Fruit fly (Drosophila melanogaster): ENCODE data around the gene MICU1.

MICU1 gene

DNA sequence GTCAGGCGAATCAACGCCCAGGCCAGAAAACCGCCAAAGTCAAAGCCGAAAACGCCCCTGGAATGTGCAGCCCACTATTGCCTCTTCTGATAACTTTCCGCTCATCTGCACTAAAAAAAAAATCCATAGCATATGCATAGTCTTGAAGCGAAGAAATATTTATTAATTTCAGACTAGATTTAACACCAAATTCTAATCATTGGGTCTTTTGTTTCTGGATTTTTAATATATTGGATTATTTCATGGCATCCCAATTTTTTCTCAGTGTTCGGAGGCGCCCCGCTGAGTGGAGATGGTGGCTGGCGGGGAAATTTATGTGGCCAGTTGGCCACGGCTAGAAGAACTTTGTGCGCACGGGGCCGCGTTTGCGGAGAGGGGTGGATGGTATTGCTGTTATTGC lies 47.0 kb upstream of the MICU1 start (continued):
- peak; percentile 63 for TF ChIP-seq Lpt (GFP tag; optimal IDR thresholded peaks at IDR 0.05)
- peak; percentile 45 for TF ChIP-seq Ets96B (tag; optimal IDR thresholded peaks at IDR 0.05)
- TF ChIP-seq CG8319 (GFP tag; optimal IDR thresholded peaks at IDR 0.05) = no peak
- no peak for TF ChIP-seq Eip93F (GFP tag; optimal IDR thresholded peaks at IDR 0.05)
- TF ChIP-seq CG10669 (GFP tag; optimal IDR thresholded peaks at IDR 0.05) = peak; percentile 41
- TF ChIP-seq OdsH (GFP tag; optimal IDR thresholded peaks at IDR 0.05) = peak; percentile 72
- TF ChIP-seq Smox (GFP tag; optimal IDR thresholded peaks at IDR 0.05) = no peak
- TF ChIP-seq CG4318 (GFP tag; optimal IDR thresholded peaks at IDR 0.05) = peak; percentile 61
- TF ChIP-seq Sox14 (GFP tag; optimal IDR thresholded peaks at IDR 0.05) = peak; percentile 58
- TF ChIP-seq CG11902 (GFP tag; optimal IDR thresholded peaks at IDR 0.05) = no peak
- TF ChIP-seq CG15336 (GFP tag; IDR thresholded peaks at IDR 0.05) = peak; percentile 72
- peak; percentile 16 for TF ChIP-seq topi (GFP tag; optimal IDR thresholded peaks at IDR 0.05)
- peak; percentile 27 for TF ChIP-seq CG34406 (GFP tag; optimal IDR thresholded peaks at IDR 0.05)
- TF ChIP-seq acj6 (GFP tag; optimal IDR thresholded peaks at IDR 0.05) = peak; percentile 35
- TF ChIP-seq svp (GFP tag) = peak; percentile 19
- peak; percentile 72 for TF ChIP-seq CG8119 (GFP tag; IDR thresholded peaks at IDR 0.05)
- peak; percentile 19 for TF ChIP-seq CG6792 (GFP tag; optimal IDR thresholded peaks at IDR 0.05)
- TF ChIP-seq CG32006 (GFP tag; optimal IDR thresholded peaks at IDR 0.05) = peak; percentile 87
- TF ChIP-seq Eip78C (GFP tag) = peak; percentile 76
- TF ChIP-seq CG7368 (GFP tag; optimal IDR thresholded peaks at IDR 0.05) = peak; percentile 27

dm6 chr2L:7136667-7137066 lies 45.4 kb upstream of the MICU1 start:
- TF ChIP-seq eg (GFP tag; IDR thresholded peaks at IDR 0.05) = no peak
- TF ChIP-seq fkh (GFP tag; optimal IDR thresholded peaks at IDR 0.05) = peak; percentile 61

DNA sequence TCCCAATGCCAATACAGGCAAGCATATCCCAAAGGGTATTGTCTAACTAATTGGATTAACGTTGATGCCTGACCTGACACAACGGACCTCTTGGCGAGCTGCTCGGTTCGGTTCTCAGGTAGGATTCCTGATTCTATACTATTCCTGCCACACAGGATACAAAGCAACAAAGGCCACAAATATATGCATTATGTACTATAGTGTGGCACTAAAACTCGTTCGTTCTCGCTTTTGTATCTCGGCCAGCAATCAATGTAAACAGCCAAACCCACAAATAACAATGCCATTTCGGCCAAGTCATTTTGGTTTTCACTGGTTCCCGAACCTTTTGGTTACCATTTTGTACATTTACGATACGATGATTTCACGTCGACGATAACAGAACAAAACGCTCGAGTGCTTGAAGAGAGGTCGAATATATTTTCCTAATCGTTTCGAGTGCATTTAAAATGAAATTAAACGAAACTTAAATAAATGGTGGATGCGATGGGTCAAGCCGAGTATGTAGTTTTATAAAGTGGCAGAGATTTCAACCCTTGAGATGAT lies 43.4 kb upstream of the MICU1 start:
- TF ChIP-seq Lpt (GFP tag; optimal IDR thresholded peaks at IDR 0.05) (no peak), CG8319 (GFP tag; optimal IDR thresholded peaks at IDR 0.05) (no peak), eg (GFP tag; IDR thresholded peaks at IDR 0.05) (no peak), Eip78C (GFP tag) (no peak), Ets21C (GFP tag; optimal IDR thresholded peaks at IDR 0.05) (no peak), Smox (GFP tag; optimal IDR thresholded peaks at IDR 0.05) (no peak), CG6163 (GFP tag; IDR thresholded peaks at IDR 0.05) (no peak), ss (GFP tag; optimal IDR thresholded peaks at IDR 0.05) (no peak), OdsH (GFP tag; optimal IDR thresholded peaks at IDR 0.05) (no peak), CG6854 (GFP tag; optimal IDR thresholded peaks at IDR 0.05) (no peak), pdm3 (GFP tag; optimal IDR thresholded peaks at IDR 0.05) (no peak), esn (GFP tag; optimal IDR thresholded peaks at IDR 0.05) (no peak), CG3032 (tag; optimal IDR thresholded peaks at IDR 0.05) (no peak), CG31627 (GFP tag; optimal IDR thresholded peaks at IDR 0.05) (no peak)

DNA sequence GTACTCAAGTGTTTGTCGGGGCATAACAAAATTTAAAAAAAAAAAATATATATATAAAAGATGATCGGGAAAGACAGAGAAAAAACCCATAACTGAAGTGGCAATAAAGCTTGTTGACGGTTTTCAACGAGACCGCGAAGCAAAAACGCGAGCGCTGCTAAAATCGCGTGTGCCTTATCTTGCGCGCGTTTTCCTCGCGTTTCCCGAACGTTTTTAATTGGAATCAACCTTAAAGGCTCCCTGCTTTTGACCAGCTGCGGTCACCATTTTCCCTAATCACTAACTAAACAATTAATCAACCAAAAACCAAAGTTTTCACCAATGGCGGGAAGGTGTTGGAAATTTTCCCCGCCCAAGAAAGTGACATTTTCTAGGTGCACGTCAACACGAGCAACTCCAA lies 41.9 kb upstream of the MICU1 start:
- no peak for TF ChIP-seq ss (GFP tag; optimal IDR thresholded peaks at IDR 0.05)
- no peak for TF ChIP-seq CG6163 (GFP tag; IDR thresholded peaks at IDR 0.05)
- no peak for TF ChIP-seq CG6792 (GFP tag; optimal IDR thresholded peaks at IDR 0.05)
- no peak for TF ChIP-seq CG8319 (GFP tag; optimal IDR thresholded peaks at IDR 0.05)

dm6 chr2L:7144061-7144460 lies 38.0 kb upstream of the MICU1 start:
- peak; percentile 59 for TF ChIP-seq CG8319 (GFP tag; optimal IDR thresholded peaks at IDR 0.05)
- TF ChIP-seq CG6163 (GFP tag; IDR thresholded peaks at IDR 0.05) = peak; percentile 72
- TF ChIP-seq Gug (GFP tag; IDR thresholded peaks at IDR 0.05) = no peak
- TF ChIP-seq Eip93F (GFP tag; optimal IDR thresholded peaks at IDR 0.05) = no peak
- TF ChIP-seq CG8632 (GFP tag; optimal IDR thresholded peaks at IDR 0.05) = peak; percentile 62
- no peak for TF ChIP-seq CG6854 (GFP tag; optimal IDR thresholded peaks at IDR 0.05)
- TF ChIP-seq CG6276 (GFP tag; optimal IDR thresholded peaks at IDR 0.05) = no peak
- peak; percentile 70 for TF ChIP-seq lz (GFP tag; optimal IDR thresholded peaks at IDR 0.05)
- TF ChIP-seq Lpt (GFP tag; optimal IDR thresholded peaks at IDR 0.05) = peak; percentile 27
- peak; percentile 74 for TF ChIP-seq CG10669 (GFP tag; optimal IDR thresholded peaks at IDR 0.05)
- TF ChIP-seq net (GFP tag; optimal IDR thresholded peaks at IDR 0.05) = peak; percentile 69
- TF ChIP-seq acj6 (GFP tag; optimal IDR thresholded peaks at IDR 0.05) = peak; percentile 62
- peak; percentile 63 for TF ChIP-seq Sox102F (GFP tag; optimal IDR thresholded peaks at IDR 0.05)
- TF ChIP-seq Smox (GFP tag; optimal IDR thresholded peaks at IDR 0.05) = peak; percentile 58
- TF ChIP-seq dsx (GFP tag; optimal IDR thresholded peaks at IDR 0.05; ENCODE audit: poor library complexity, severe bottlenecking) = peak; percentile 46
- peak; percentile 69 for TF ChIP-seq Ets96B (tag; optimal IDR thresholded peaks at IDR 0.05)
- peak; percentile 59 for TF ChIP-seq CG6792 (GFP tag; optimal IDR thresholded peaks at IDR 0.05)
- TF ChIP-seq cyc (GFP tag; optimal IDR thresholded peaks at IDR 0.05) = peak; percentile 72
- peak; percentile 63 for TF ChIP-seq CG34406 (GFP tag; optimal IDR thresholded peaks at IDR 0.05)
- peak; percentile 72 for TF ChIP-seq topi (GFP tag; optimal IDR thresholded peaks at IDR 0.05)
- TF ChIP-seq CG4318 (GFP tag; optimal IDR thresholded peaks at IDR 0.05) = peak; percentile 23
- peak in 1 of 2 experiments; percentile 55 for TF ChIP-seq ss (GFP tag; optimal IDR thresholded peaks at IDR 0.05)
- peak; percentile 74 for TF ChIP-seq pdm3 (GFP tag; optimal IDR thresholded peaks at IDR 0.05)
- peak; percentile 78 for TF ChIP-seq Hr39 (GFP tag; optimal IDR thresholded peaks at IDR 0.05)
- peak; percentile 88 for TF ChIP-seq Eip78C (GFP tag)
- peak; percentile 55 for TF ChIP-seq CG32006 (GFP tag; optimal IDR thresholded peaks at IDR 0.05)
- TF ChIP-seq eg (GFP tag; IDR thresholded peaks at IDR 0.05) = peak; percentile 66
- peak; percentile 45; the same call in 1 of the 2 replicates for TF ChIP-seq CG15336 (GFP tag; IDR thresholded peaks at IDR 0.05)
- peak; percentile 59 for TF ChIP-seq Sox15 (GFP tag; optimal IDR thresholded peaks at IDR 0.05)
